Worm (Caenorhabditis elegans) whole organism, L2 larva: Measurements from ENCODE around the gene Y39B6A.3.

Experiments used
- R02D3.7 ChIP-seq: fragments of 150-350 bp; optimal IDR thresholded peaks from 2 replicates; lab custom pipeline; 2014; ENCODE audit warnings: missing biosample characterization, missing genetic modification characterization
- aly-2 ChIP-seq: fragments of 150-350 bp; optimal IDR thresholded peaks from 2 replicates; lab custom pipeline; 2014; ENCODE audit warnings: missing biosample characterization, missing genetic modification characterization
- ama-1 ChIP-seq: fragments of 150-350 bp; optimal IDR thresholded peaks from 2 replicates; lab custom pipeline; 2018; ENCODE audit warnings: inconsistent platforms
- dmd-4 ChIP-seq: sonication (generic microtip); optimal IDR thresholded peaks from 2 replicates; lab custom pipeline; 2017; ENCODE audit warnings: missing biosample characterization, missing genetic modification characterization
- lin-13 ChIP-seq: fragments of 150-350 bp; optimal IDR thresholded peaks from 2 replicates; lab custom pipeline; 2014; ENCODE audit warnings: missing biosample characterization, missing genetic modification reagents, missing genetic modification characterization
- nhr-23 ChIP-seq: fragments of 150-350 bp; optimal IDR thresholded peaks from 2 replicates; lab custom pipeline; 2014; ENCODE audit warnings: missing biosample characterization, missing genetic modification reagents, missing genetic modification characterization
- sma-9 ChIP-seq, 2 experiments: fragments of 150-350 bp in 1 of 2; sonication (generic microtip) in 1 of 2; optimal IDR thresholded peaks; 2 replicates each; lab custom pipeline; 2014 to 2016; ENCODE audit warnings: missing genetic modification characterization in 2 of 2, mild to moderate bottlenecking in 1 of 2, missing biosample characterization in 1 of 2, missing compliant biosample characterization in 1 of 2, missing genetic modification reagents in 1 of 2, moderate library complexity in 1 of 2
- snpc-4 ChIP-seq: fragments of 150-350 bp; optimal IDR thresholded peaks from 2 replicates; lab custom pipeline; 2014; ENCODE audit warnings: missing biosample characterization, missing genetic modification characterization
- unc-39 ChIP-seq: fragments of 150-350 bp; optimal IDR thresholded peaks from 2 replicates; lab custom pipeline; 2014; ENCODE audit warnings: missing biosample characterization, missing genetic modification characterization
- unc-62 ChIP-seq: fragments of 150-350 bp; optimal IDR thresholded peaks from 2 replicates; lab custom pipeline; 2014; ENCODE audit warnings: missing biosample characterization, missing genetic modification reagents, missing genetic modification characterization

ce11 chrV:19201190-19201589 lies 11.4 kb upstream of the Y39B6A.3 start:
- TF ChIP-seq unc-39 (tag; lab: Kevin White, UChicago) (no peak), nhr-23 (tag; lab: Kevin White, UChicago) (no peak), aly-2 (tag; lab: Kevin White, UChicago) (no peak), sma-9 (GFP tag; optimal IDR thresholded peaks at IDR 0.05; lab: Kevin White, UChicago) (no peak), sma-9 (tag; optimal IDR thresholded peaks at IDR 0.05; lab: Kevin White, UChicago) (no peak), R02D3.7 (tag; lab: Kevin White, UChicago) (no peak), lin-13 (GFP tag; lab: Kevin White, UChicago) (no peak), unc-62 (GFP tag; lab: Kevin White, UChicago) (no peak), dmd-4 (tag; lab: Kevin White, UChicago) (no peak), snpc-4 (no peak), ama-1 (lab: Kevin White, UChicago) (no peak)
